Fruit fly (Drosophila melanogaster) whole organism, pupa: Measurements from ENCODE around the gene CG42718.

Source experiments
- CG10348 ChIP-seq: fragments of 200-800 bp; sonication (Bioruptor generic); IDR thresholded peaks from 2 replicates; pipeline ENCODE4 v1.3.6; 2022; ENCODE audit warnings: missing biosample characterization, missing genetic modification characterization
- CG13204 ChIP-seq: fragments of 200-800 bp; sonication (Bioruptor generic); optimal IDR thresholded peaks from 2 replicates; lab custom pipeline; 2018; ENCODE audit warnings: missing biosample characterization, mild to moderate bottlenecking, missing genetic modification characterization, moderate library complexity
- CG15710 ChIP-seq: fragments of 200-800 bp; sonication (Bioruptor generic); optimal IDR thresholded peaks from 2 replicates; lab custom pipeline; 2018; ENCODE audit warnings: missing biosample characterization, mild to moderate bottlenecking, missing genetic modification characterization, moderate library complexity
- CG17806 ChIP-seq: fragments of 200-800 bp; sonication (Bioruptor generic); optimal IDR thresholded peaks from 2 replicates; lab custom pipeline; 2018; ENCODE audit warnings: missing biosample characterization, mild to moderate bottlenecking, missing genetic modification characterization, moderate library complexity
- CG34367 ChIP-seq: fragments of 200-800 bp; sonication (Bioruptor generic); optimal IDR thresholded peaks from 2 replicates; lab custom pipeline; 2018; ENCODE audit warnings: missing biosample characterization, mild to moderate bottlenecking, missing genetic modification characterization
- Pif1B ChIP-seq: fragments of 200-800 bp; sonication (Bioruptor generic); optimal IDR thresholded peaks from 3 replicates; lab custom pipeline; 2016; ENCODE audit warnings: missing biosample characterization, missing genetic modification characterization
- fd96Ca ChIP-seq: fragments of 200-800 bp; sonication (Bioruptor generic); IDR thresholded peaks from 3 replicates; pipeline ENCODE4 v1.3.6; 2022; ENCODE audit warnings: missing biosample characterization, missing genetic modification characterization

dm6 chr3L:16357187-16357728 lies 36.2 kb upstream of the CG42718 start:
- TF ChIP-seq fd96Ca (GFP tag; lab: Robert Waterston, UW) (no peak), CG10348 (GFP tag; lab: Robert Waterston, UW) (no peak), CG17806 (tag; lab: Kevin White, UChicago) (no peak), CG13204 (GFP tag; lab: Kevin White, UChicago) (no peak), CG15710 (tag; lab: Kevin White, UChicago) (no peak), CG34367 (tag; lab: Kevin White, UChicago) (no peak), Pif1B (GFP tag; lab: Kevin White, UChicago) (no peak)
